Fruit fly (Drosophila melanogaster): ENCODE measurements around the gene Nlp.

Gene Nlp

dm6 chr3R:29982027-29982426 lies 22.6 kb upstream of the Nlp start (continued):
- TF ChIP-seq CG32772 (GFP tag; IDR thresholded peaks at IDR 0.05) (no peak), CG3163 (GFP tag; optimal IDR thresholded peaks at IDR 0.05) (no peak), H15 (GFP tag; IDR thresholded peaks at IDR 0.05) (no peak), kah (GFP tag; optimal IDR thresholded peaks at IDR 0.05) (no peak), jigr1 (GFP tag; IDR thresholded peaks at IDR 0.05) (no peak), CG1233 (GFP tag; optimal IDR thresholded peaks at IDR 0.05) (no peak), slbo (GFP tag; IDR thresholded peaks at IDR 0.05) (0 out of 2 replicates have a peak, but pooled peaks have one; percentile 8), sisA (GFP tag; IDR thresholded peaks at IDR 0.05) (peak; percentile 44), CG30431 (GFP tag; optimal IDR thresholded peaks at IDR 0.05) (no peak), corto (GFP tag; optimal IDR thresholded peaks at IDR 0.05) (no peak), pan (optimal IDR thresholded peaks at IDR 0.05) (no peak), pan (GFP tag; optimal IDR thresholded peaks at IDR 0.05 in 1 of 2, IDR thresholded peaks at IDR 0.05 in 1 of 2) (peak in 1 of 2 experiments; percentile 20)

dm6 chr3R:29983073-29983544 lies 21.5 kb upstream of the Nlp start, which contains the start of gene CG7896:
Gene CG7896, plus strand, starts transcription at chr3R:29983426.
- peak; percentile 13 for TF ChIP-seq CG1233 (GFP tag; optimal IDR thresholded peaks at IDR 0.05)
- no peak for TF ChIP-seq Lhr (GFP tag; optimal IDR thresholded peaks at IDR 0.05)
- peak; percentile 77 for TF ChIP-seq CG30403 (GFP tag; optimal IDR thresholded peaks at IDR 0.05)
- TF ChIP-seq Sox100B (GFP tag; optimal IDR thresholded peaks at IDR 0.05), result peak; percentile 75
- peak; percentile 41 for TF ChIP-seq CG6254 (GFP tag; optimal IDR thresholded peaks at IDR 0.05)
- peak; percentile 38 for TF ChIP-seq CG12942 (GFP tag; optimal IDR thresholded peaks at IDR 0.05)
- peak; percentile 52 for TF ChIP-seq CG4820 (GFP tag; optimal IDR thresholded peaks at IDR 0.05)
- TF ChIP-seq Aef1 (GFP tag; IDR thresholded peaks at IDR 0.05), result peak; percentile 82
- peak; percentile 4 for TF ChIP-seq psq (GFP tag; optimal IDR thresholded peaks at IDR 0.05)
- peak; percentile 75 for TF ChIP-seq zf30C (GFP tag; optimal IDR thresholded peaks at IDR 0.05)
- no peak for TF ChIP-seq CG11560 (tag; IDR thresholded peaks at IDR 0.05)
- no peak for TF ChIP-seq CG3163 (GFP tag; optimal IDR thresholded peaks at IDR 0.05)
- TF ChIP-seq CG9727 (GFP tag; optimal IDR thresholded peaks at IDR 0.05), result peak; percentile 67
- TF ChIP-seq CG2116 (GFP tag; optimal IDR thresholded peaks at IDR 0.05), result peak; percentile 34
- peak; percentile 71 for TF ChIP-seq Oli (tag; optimal IDR thresholded peaks at IDR 0.05)
- TF ChIP-seq CG10959 (GFP tag; IDR thresholded peaks at IDR 0.05), result peak; percentile 50
- TF ChIP-seq her (GFP tag; optimal IDR thresholded peaks at IDR 0.05), result no peak
- peak; percentile 71 for TF ChIP-seq CG7839 (tag; optimal IDR thresholded peaks at IDR 0.05)
- TF ChIP-seq croc (GFP tag; conservative IDR thresholded peaks at IDR 0.05), result peak; percentile 76
- no peak for TF ChIP-seq CG17568 (GFP tag; optimal IDR thresholded peaks at IDR 0.05)
- peak; percentile 58 for TF ChIP-seq kni (GFP tag; optimal IDR thresholded peaks at IDR 0.05)
- TF ChIP-seq Mes4 (GFP tag; optimal IDR thresholded peaks at IDR 0.05), result no peak
- TF ChIP-seq slp2 (GFP tag; optimal IDR thresholded peaks at IDR 0.05), result peak; percentile 35
- TF ChIP-seq ATbp (GFP tag; optimal IDR thresholded peaks at IDR 0.05), result peak; percentile 47
- TF ChIP-seq CG17361 (GFP tag; IDR thresholded peaks at IDR 0.05), result peak; percentile 86
- no peak; the same call in 2 of the 3 replicates for TF ChIP-seq Opbp (GFP tag; IDR thresholded peaks at IDR 0.05; ENCODE audit: partially characterized antibody)
- peak; percentile 28 for TF ChIP-seq zfh2 (GFP tag; optimal IDR thresholded peaks at IDR 0.05)
- peak; percentile 45; the same call in 1 of the 2 replicates for TF ChIP-seq toy (GFP tag; IDR thresholded peaks at IDR 0.05)
- TF ChIP-seq CG13775 (GFP tag; optimal IDR thresholded peaks at IDR 0.05), result peak; percentile 58
- TF ChIP-seq hbn (GFP tag; IDR thresholded peaks at IDR 0.05; ENCODE audit: partially characterized antibody), result no peak
- no peak for TF ChIP-seq CG3838 (GFP tag; optimal IDR thresholded peaks at IDR 0.05)
- TF ChIP-seq unc-4 (GFP tag; IDR thresholded peaks at IDR 0.05; ENCODE audit: partially characterized antibody), result no peak
- no peak for TF ChIP-seq BEAF-32 (GFP tag; optimal IDR thresholded peaks at IDR 0.05)
- no peak for TF ChIP-seq CHES-1-like (GFP tag; optimal IDR thresholded peaks at IDR 0.05)
- no peak for TF ChIP-seq Poxn (GFP tag; IDR thresholded peaks at IDR 0.05)
- TF ChIP-seq CG9797 (GFP tag; optimal IDR thresholded peaks at IDR 0.05), result no peak
- TF ChIP-seq chinmo (GFP tag; IDR thresholded peaks at IDR 0.05; ENCODE audit: partially characterized antibody), result peak; percentile 86; the same call in 3 of the 4 replicates
- TF ChIP-seq eve (GFP tag; optimal IDR thresholded peaks at IDR 0.05), result no peak
- TF ChIP-seq Dp (GFP tag; optimal IDR thresholded peaks at IDR 0.05), result no peak
- TF ChIP-seq CG3065 (GFP tag; optimal IDR thresholded peaks at IDR 0.05), result no peak

Measured in whole organism, embryonic.